Fruit fly (Drosophila melanogaster): ENCODE results near the gene fuss.

DNA sequence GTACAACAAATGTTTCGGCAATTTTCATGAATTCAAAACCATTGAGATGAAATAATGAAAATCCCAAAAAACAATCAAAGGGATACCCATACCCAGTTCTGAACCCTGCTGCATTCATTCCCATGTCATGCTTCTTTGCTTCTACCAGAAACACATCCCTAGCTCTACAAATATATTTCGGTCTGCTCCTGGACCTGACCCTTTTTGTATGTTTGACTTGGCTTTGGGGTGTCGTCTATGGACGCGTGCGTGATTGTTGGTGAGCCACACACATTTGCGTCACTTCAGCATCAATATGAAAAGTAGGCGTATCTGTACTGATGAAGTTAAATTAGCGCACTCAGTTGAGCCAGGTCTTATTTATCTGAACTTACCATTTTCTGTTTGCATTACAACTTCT lies 6.5 kb upstream of the fuss start:
- TF ChIP-seq CG17806 (tag; optimal IDR thresholded peaks at IDR 0.05) (no peak), CG13204 (GFP tag; optimal IDR thresholded peaks at IDR 0.05) (no peak), fd96Ca (GFP tag; IDR thresholded peaks at IDR 0.05) (no peak), gl (tag; optimal IDR thresholded peaks at IDR 0.05) (no peak), CG34367 (tag; optimal IDR thresholded peaks at IDR 0.05) (no peak), CG32121 (GFP tag; IDR thresholded peaks at IDR 0.05) (no peak)

All from whole organism, pupa.